Fruit fly (Drosophila melanogaster): ENCODE results near the gene mtTFB1.

Gene mtTFB1

DNA sequence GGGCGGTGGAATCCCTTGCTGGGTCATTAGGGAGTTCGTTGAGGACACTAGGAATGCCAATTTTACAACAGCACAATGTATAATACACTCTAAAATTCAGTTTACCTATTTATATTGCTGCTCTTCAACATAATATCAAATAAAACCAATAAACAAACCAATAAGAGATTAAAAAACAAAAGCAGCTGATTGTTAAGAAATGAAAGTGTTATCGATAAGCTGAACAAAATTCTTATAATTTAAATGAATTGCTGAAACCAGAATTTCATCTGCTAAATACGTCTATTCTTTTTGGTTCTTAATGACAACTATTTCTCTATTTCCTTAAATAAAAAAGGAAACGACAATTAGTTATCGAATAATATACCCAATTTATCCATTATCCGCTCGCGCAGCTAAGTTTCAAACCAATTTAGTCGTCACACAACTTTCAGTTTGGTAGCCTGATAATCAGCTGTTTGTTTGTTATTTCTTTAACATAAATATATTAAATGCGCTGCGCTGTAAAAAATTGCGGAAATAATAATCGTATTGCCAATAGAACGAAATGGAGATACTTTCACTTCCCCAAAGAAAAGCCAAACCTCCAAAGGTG is 17.5 kb upstream of the mtTFB1 start, which contains the start of the genes Pldn and CG14135 (continued):
- no peak for TF ChIP-seq Nf-YB (GFP tag; optimal IDR thresholded peaks at IDR 0.05)
- peak; percentile 19 for TF ChIP-seq phol (tag; optimal IDR thresholded peaks at IDR 0.05)
- TF ChIP-seq Ets97D (GFP tag; optimal IDR thresholded peaks at IDR 0.05): peak; percentile 44
- peak; percentile 45 for TF ChIP-seq Sry-δ (GFP tag; optimal IDR thresholded peaks at IDR 0.05)
- TF ChIP-seq dmrt11E (tag; optimal IDR thresholded peaks at IDR 0.05): no peak
- peak; percentile 75 for TF ChIP-seq CG8924 (tag; optimal IDR thresholded peaks at IDR 0.05)
- TF ChIP-seq Sin3A (optimal IDR thresholded peaks at IDR 0.05): no peak
- peak; percentile 32 for TF ChIP-seq sug (tag; optimal IDR thresholded peaks at IDR 0.05)
- peak; percentile 22 for TF ChIP-seq Nf-YC (tag; optimal IDR thresholded peaks at IDR 0.05)
- no peak for TF ChIP-seq CG8290 (GFP tag; optimal IDR thresholded peaks at IDR 0.05)
- TF ChIP-seq CG8290 (tag; optimal IDR thresholded peaks at IDR 0.05): peak in 1 of 2 experiments; percentile 3
- TF ChIP-seq CG30020 (tag; optimal IDR thresholded peaks at IDR 0.05): peak; percentile 24
- TF ChIP-seq CG12391 (tag; optimal IDR thresholded peaks at IDR 0.05): peak; percentile 3
- TF ChIP-seq CG4617 (GFP tag; optimal IDR thresholded peaks at IDR 0.05; ENCODE audit: borderline replicate concordance): peak; percentile 33
- peak; percentile 25 for TF ChIP-seq lbe (GFP tag; optimal IDR thresholded peaks at IDR 0.05)
- TF ChIP-seq Doc3 (GFP tag; IDR thresholded peaks at IDR 0.05; ENCODE audit: partially characterized antibody): peak; percentile 47; the same call in 1 of the 3 replicates
- peak; percentile 89 for TF ChIP-seq CG13624 (GFP tag; optimal IDR thresholded peaks at IDR 0.05)
- TF ChIP-seq vnd (GFP tag; IDR thresholded peaks at IDR 0.05; ENCODE audit: partially characterized antibody): no peak
- TF ChIP-seq Hmr (GFP tag; optimal IDR thresholded peaks at IDR 0.05): no peak
- TF ChIP-seq fru (optimal IDR thresholded peaks at IDR 0.05): no peak
- no peak for TF ChIP-seq NFAT (GFP tag; IDR thresholded peaks at IDR 0.05)
- no peak for TF ChIP-seq CG6272 (GFP tag; IDR thresholded peaks at IDR 0.05)
- TF ChIP-seq ATbp (GFP tag; optimal IDR thresholded peaks at IDR 0.05): no peak
- no peak for TF ChIP-seq Antp (GFP tag; optimal IDR thresholded peaks at IDR 0.05)
- TF ChIP-seq pzg (GFP tag; optimal IDR thresholded peaks at IDR 0.05): peak; percentile 72
- TF ChIP-seq CG8281 (tag; optimal IDR thresholded peaks at IDR 0.05): no peak
- TF ChIP-seq Scr (GFP tag; IDR thresholded peaks at IDR 0.05; ENCODE audit: partially characterized antibody): peak; percentile 49
- no peak for TF ChIP-seq CG3726 (GFP tag; IDR thresholded peaks at IDR 0.05)
- peak; percentile 21 for TF ChIP-seq exex (tag; optimal IDR thresholded peaks at IDR 0.05)
- peak; percentile 66 for TF ChIP-seq Med (GFP tag)
- no peak for TF ChIP-seq CG16813 (GFP tag; IDR thresholded peaks at IDR 0.05; ENCODE audit: partially characterized antibody)
- TF ChIP-seq CG7357 (GFP tag; IDR thresholded peaks at IDR 0.05): no peak
- no peak for TF ChIP-seq pho (GFP tag; optimal IDR thresholded peaks at IDR 0.05)
- TF ChIP-seq unc-4 (GFP tag; IDR thresholded peaks at IDR 0.05; ENCODE audit: partially characterized antibody): no peak
- TF ChIP-seq CG17912 (GFP tag; optimal IDR thresholded peaks at IDR 0.05): no peak
- peak; percentile 49 for TF ChIP-seq HmgZ (tag; optimal IDR thresholded peaks at IDR 0.05)
- TF ChIP-seq CG2116 (GFP tag; optimal IDR thresholded peaks at IDR 0.05): peak; percentile 69
- TF ChIP-seq tll (GFP tag; optimal IDR thresholded peaks at IDR 0.05): no peak
- TF ChIP-seq Jarid2 (GFP tag; optimal IDR thresholded peaks at IDR 0.05): no peak
- 0 out of 3 replicates have a peak, but pooled peaks have one; percentile 36 for TF ChIP-seq CG34224 (GFP tag; IDR thresholded peaks at IDR 0.05; ENCODE audit: partially characterized antibody)
- peak; percentile 49 for TF ChIP-seq BEAF-32 (GFP tag; optimal IDR thresholded peaks at IDR 0.05)
- no peak for TF ChIP-seq Sox100B (GFP tag; optimal IDR thresholded peaks at IDR 0.05)
- peak; percentile 33 for TF ChIP-seq sd (tag; optimal IDR thresholded peaks at IDR 0.05)
- no peak for TF ChIP-seq CG4404 (GFP tag; IDR thresholded peaks at IDR 0.05)
- no peak for TF ChIP-seq HmgD (GFP tag; optimal IDR thresholded peaks at IDR 0.05)
- TF ChIP-seq CG4360 (GFP tag; IDR thresholded peaks at IDR 0.05): no peak
- TF ChIP-seq zfh1 (GFP tag; IDR thresholded peaks at IDR 0.05): no peak
- TF ChIP-seq Lim3 (GFP tag; IDR thresholded peaks at IDR 0.05): no peak
- TF ChIP-seq gsb-n (tag; optimal IDR thresholded peaks at IDR 0.05): peak; percentile 14
- peak; percentile 72 for TF ChIP-seq Elba2 (GFP tag; optimal IDR thresholded peaks at IDR 0.05)

Measured in whole organism, embryonic.